Worm (Caenorhabditis elegans): ENCODE data around the gene rpn-12.
"Not testable (repeated sequence)": the region's sequence is repeated elsewhere in the genome, so short reads cannot be mapped to it uniquely, and the experiment has no call there.

The rpn-12 gene

ce11 chrII:11690868-11691267 is 37.9 kb downstream of the rpn-12 start (continued):
- no peak for TF ChIP-seq snpc-3.4 (tag; optimal IDR thresholded peaks at IDR 0.05)
- no peak for TF ChIP-seq gei-17 (GFP tag; optimal IDR thresholded peaks at IDR 0.05)
- TF ChIP-seq cebp-1 (GFP tag; IDR thresholded peaks at IDR 0.05), result no peak
- TF ChIP-seq cebp-1 (tag; optimal IDR thresholded peaks at IDR 0.05), result peak; percentile 5
- TF ChIP-seq hmg-20 (GFP tag; IDR thresholded peaks at IDR 0.05), result no peak
- peak; percentile 44 for TF ChIP-seq madf-6 (GFP tag; IDR thresholded peaks at IDR 0.05)
- no peak for TF ChIP-seq somi-1 (GFP tag; optimal IDR thresholded peaks at IDR 0.05)

- TF ChIP-seq atf-7 (tag; optimal IDR thresholded peaks at IDR 0.05) (no peak), ztf-3 (GFP tag; optimal IDR thresholded peaks at IDR 0.05) (no peak), madf-8 (GFP tag; conservative IDR thresholded peaks at IDR 0.05) (no peak), dox-1 (GFP tag; IDR thresholded peaks at IDR 0.05) (peak; percentile 35; the same call in 1 of the 2 replicates), ztf-18 (tag; optimal IDR thresholded peaks at IDR 0.05) (peak; percentile 90), efl-1 (GFP tag; optimal IDR thresholded peaks at IDR 0.05) (peak; percentile 15), cebp-1 (GFP tag; IDR thresholded peaks at IDR 0.05) (no peak), cebp-1 (tag; optimal IDR thresholded peaks at IDR 0.05) (peak; percentile 32), ceh-79 (tag; optimal IDR thresholded peaks at IDR 0.05) (no peak)
These were observed 41.5 kb downstream of the rpn-12 start for ce11 chrII:11694432-11694831.

- TF ChIP-seq nhr-80 (tag; optimal IDR thresholded peaks at IDR 0.05) (peak; percentile 20), cebp-1 (tag; optimal IDR thresholded peaks at IDR 0.05) (peak; percentile 1), lsl-1 (GFP tag; optimal IDR thresholded peaks at IDR 0.05) (peak; percentile 95), C06A6.2 (GFP tag; conservative IDR thresholded peaks at IDR 0.05) (peak; percentile 26; the same call in 1 of the 2 replicates), F33H1.4 (GFP tag; IDR thresholded peaks at IDR 0.05) (peak; percentile 93), efl-1 (GFP tag; optimal IDR thresholded peaks at IDR 0.05) (peak; percentile 85), ceh-91 (GFP tag; IDR thresholded peaks at IDR 0.05) (peak; percentile 69), madf-6 (GFP tag; IDR thresholded peaks at IDR 0.05) (peak; percentile 93), egrh-3 (GFP tag; IDR thresholded peaks at IDR 0.05) (0 out of 2 replicates have a peak, but pooled peaks have one; percentile 9), madf-8 (GFP tag; conservative IDR thresholded peaks at IDR 0.05) (peak; percentile 81), lin-54 (GFP tag; optimal IDR thresholded peaks at IDR 0.05) (peak; percentile 40), lin-26 (GFP tag; IDR thresholded peaks at IDR 0.05) (peak; percentile 23; the same call in 1 of the 2 replicates), xnd-1 (tag; optimal IDR thresholded peaks at IDR 0.05) (peak; percentile 83), F49E8.2 (tag; optimal IDR thresholded peaks at IDR 0.05; ENCODE audit: insufficient read depth) (peak; percentile 14), snpc-3.4 (tag; optimal IDR thresholded peaks at IDR 0.05) (peak; percentile 48), mcd-1 (GFP tag; IDR thresholded peaks at IDR 0.05) (peak; percentile 77), ceh-100 (GFP tag; IDR thresholded peaks at IDR 0.05) (peak; percentile 80), dox-1 (GFP tag; IDR thresholded peaks at IDR 0.05) (peak; percentile 41; the same call in 1 of the 2 replicates), ztf-18 (tag; optimal IDR thresholded peaks at IDR 0.05) (peak; percentile 15), D2030.7 (GFP tag; IDR thresholded peaks at IDR 0.05) (peak; percentile 75), dpl-1 (GFP tag; optimal IDR thresholded peaks at IDR 0.05) (peak; percentile 46)
- not testable (repeated sequence) for TF ChIP-seq cebp-1 (GFP tag; IDR thresholded peaks at IDR 0.05)
These were observed 42.4 kb downstream of the rpn-12 start, which contains the start of gene tars-1 for ce11 chrII:11695161-11695944. Gene tars-1, minus strand, starts transcription at chrII:11695657.

- TF ChIP-seq nfya-2 (GFP tag; IDR thresholded peaks at IDR 0.05), result no peak
- TF ChIP-seq F23B12.7 (tag; optimal IDR thresholded peaks at IDR 0.05; ENCODE audit: insufficient read depth), result no peak
- TF ChIP-seq Y53G8AR.9 (GFP tag; conservative IDR thresholded peaks at IDR 0.05), result no peak
- TF ChIP-seq repo-1 (tag; optimal IDR thresholded peaks at IDR 0.05), result no peak
- no peak for TF ChIP-seq hlh-26 (GFP tag; conservative IDR thresholded peaks at IDR 0.05)
- no peak for TF ChIP-seq akir-1 (GFP tag; optimal IDR thresholded peaks at IDR 0.05)
These were observed 43.0 kb downstream of the rpn-12 start, which contains the start of gene xpf-1 for ce11 chrII:11695945-11696270. Gene xpf-1, plus strand, starts transcription at chrII:11696171.

Measured in whole organism, young adult.